Fruit fly (Drosophila melanogaster): ENCODE results near the gene Mettl3.

Mettl3 gene

DNA sequence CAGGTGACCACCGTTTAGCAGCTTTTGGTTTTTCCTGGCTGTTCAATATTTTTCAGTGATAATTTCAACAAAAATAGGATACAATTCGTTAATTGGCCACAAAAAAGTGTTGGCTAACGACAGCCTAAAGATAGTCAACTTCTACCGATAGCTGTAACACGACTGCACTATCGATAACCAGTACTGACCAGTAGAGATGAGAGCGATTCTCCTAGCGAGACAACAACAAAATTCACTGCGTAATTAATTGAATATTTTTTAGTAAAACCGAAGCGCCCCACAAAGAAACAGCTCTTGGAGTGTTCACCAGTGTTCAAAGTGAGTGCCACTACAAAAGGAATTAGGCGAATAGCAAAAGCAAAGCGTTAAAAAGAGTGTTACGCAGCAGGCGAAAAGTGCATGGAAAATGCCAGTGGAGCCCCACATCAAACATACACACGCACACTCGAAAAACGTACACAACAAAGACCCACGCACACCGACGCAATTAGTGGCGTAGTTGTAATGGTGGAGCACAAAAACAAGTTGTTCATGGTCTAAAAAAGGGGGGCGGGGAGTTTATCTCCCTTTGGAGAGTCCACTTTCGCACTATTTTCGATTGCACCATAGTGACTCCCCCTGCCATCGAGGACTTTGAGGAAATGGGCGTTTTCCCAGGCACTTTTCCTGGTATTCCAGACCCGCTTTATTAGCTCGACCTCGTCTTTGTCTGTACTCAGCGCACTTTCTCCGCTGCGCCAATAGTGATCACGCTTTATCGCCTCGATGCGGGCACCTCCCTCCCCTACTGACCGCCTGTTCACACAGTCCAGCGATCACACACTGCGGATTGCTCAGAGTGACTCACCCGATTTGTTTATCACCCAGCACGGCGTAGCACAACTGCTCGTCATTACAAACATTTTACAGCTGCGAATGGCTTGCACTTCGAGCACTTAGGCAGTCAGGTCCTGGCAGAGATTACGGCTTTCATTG, 38.8 kb upstream of the Mettl3 start, which contains the start of the genes Epp and Rab7 (continued):
- TF ChIP-seq pfk (GFP tag; optimal IDR thresholded peaks at IDR 0.05) (peak; percentile 2), nmo (GFP tag; optimal IDR thresholded peaks at IDR 0.05) (peak; percentile 59), CG42726 (GFP tag; IDR thresholded peaks at IDR 0.05; ENCODE audit: partially characterized antibody) (peak; percentile 93), NFAT (GFP tag; IDR thresholded peaks at IDR 0.05) (peak; percentile 66; the same call in 1 of the 2 replicates), CG18476 (GFP tag; optimal IDR thresholded peaks at IDR 0.05) (no peak), gcm (GFP tag; optimal IDR thresholded peaks at IDR 0.05) (peak; percentile 76), corto (GFP tag; optimal IDR thresholded peaks at IDR 0.05) (peak; percentile 13), Deaf1 (tag; optimal IDR thresholded peaks at IDR 0.05) (no peak), crol (GFP tag; IDR thresholded peaks at IDR 0.05) (peak; percentile 66), onecut (GFP tag; IDR thresholded peaks at IDR 0.05) (no peak; the same call in 1 of the 2 replicates), Six4 (GFP tag; optimal IDR thresholded peaks at IDR 0.05) (no peak), tna (GFP tag; IDR thresholded peaks at IDR 0.05; ENCODE audit: partially characterized antibody) (peak; percentile 78), Ets65A (GFP tag) (peak; percentile 93), nerfin-2 (GFP tag; IDR thresholded peaks at IDR 0.05; ENCODE audit: partially characterized antibody) (peak; percentile 72), stc (GFP tag; IDR thresholded peaks at IDR 0.05) (no peak), Ravus (GFP tag; IDR thresholded peaks at IDR 0.05) (no peak), CG10274 (GFP tag; optimal IDR thresholded peaks at IDR 0.05) (no peak), cato (GFP tag; optimal IDR thresholded peaks at IDR 0.05; ENCODE audit: borderline replicate concordance) (no peak), salm (tag; optimal IDR thresholded peaks at IDR 0.05) (no peak), Myb (GFP tag; optimal IDR thresholded peaks at IDR 0.05) (peak; percentile 46), esg (GFP tag; conservative IDR thresholded peaks at IDR 0.05) (no peak), Hmr (GFP tag; optimal IDR thresholded peaks at IDR 0.05) (peak; percentile 44), CG14860 (GFP tag; IDR thresholded peaks at IDR 0.05; ENCODE audit: partially characterized antibody) (peak; percentile 85), CG11085 (GFP tag; IDR thresholded peaks at IDR 0.05) (no peak; the same call in 1 of the 2 replicates), Gug (GFP tag; IDR thresholded peaks at IDR 0.05) (no peak; the same call in 3 of the 4 replicates), twi (tag; optimal IDR thresholded peaks at IDR 0.05) (no peak), HLH3B (GFP tag; IDR thresholded peaks at IDR 0.05) (no peak), lbe (GFP tag; optimal IDR thresholded peaks at IDR 0.05) (peak; percentile 56), Xbp1 (GFP tag; optimal IDR thresholded peaks at IDR 0.05) (peak; percentile 51), CG12236 (GFP tag; optimal IDR thresholded peaks at IDR 0.05) (no peak), Drgx (GFP tag; IDR thresholded peaks at IDR 0.05) (no peak; the same call in 1 of the 2 replicates), Dip2 (GFP tag; IDR thresholded peaks at IDR 0.05) (no peak), phol (tag; optimal IDR thresholded peaks at IDR 0.05) (peak; percentile 43), trh (GFP tag; optimal IDR thresholded peaks at IDR 0.05) (no peak), CG32772 (GFP tag; IDR thresholded peaks at IDR 0.05) (no peak), Atf3 (GFP tag; optimal IDR thresholded peaks at IDR 0.05) (no peak), CG11093 (GFP tag; IDR thresholded peaks at IDR 0.05) (no peak), CG4282 (GFP tag; optimal IDR thresholded peaks at IDR 0.05) (peak; percentile 12), CG8924 (tag; optimal IDR thresholded peaks at IDR 0.05) (peak; percentile 56), ind (GFP tag; optimal IDR thresholded peaks at IDR 0.05) (peak; percentile 8), kah (GFP tag; optimal IDR thresholded peaks at IDR 0.05) (no peak), hb (GFP tag; IDR thresholded peaks at IDR 0.05; ENCODE audit: partially characterized antibody) (peak; percentile 86), CG2129 (GFP tag; IDR thresholded peaks at IDR 0.05; ENCODE audit: partially characterized antibody) (peak; percentile 64), CG3847 (GFP tag; IDR thresholded peaks at IDR 0.05) (peak; percentile 75), nom (GFP tag; optimal IDR thresholded peaks at IDR 0.05) (peak; percentile 90), MBD-R2 (GFP tag; IDR thresholded peaks at IDR 0.05) (peak; percentile 84), CG5180 (GFP tag; optimal IDR thresholded peaks at IDR 0.05) (no peak), CG6813 (GFP tag; optimal IDR thresholded peaks at IDR 0.05) (no peak)

Measured in whole organism, embryonic.